Worm (Caenorhabditis elegans) whole organism, L4 larva: ENCODE data around the gene ddn-3.

Experiments
- D1046.2 ChIP-seq: fragments of 200-800 bp; sonication (Bioruptor generic); IDR thresholded peaks from 2 replicates; pipeline ENCODE4 v1.3.6; 2022; ENCODE audit warnings: missing genetic modification characterization, missing compliant biosample characterization
- F37D6.2 ChIP-seq: sonication (generic microtip); optimal IDR thresholded peaks from 2 replicates; lab custom pipeline; 2016; ENCODE audit warnings: mild to moderate bottlenecking, missing genetic modification characterization, missing compliant biosample characterization
- F44E2.7 ChIP-seq: fragments of 200-800 bp; sonication (Bioruptor generic); IDR thresholded peaks from 2 replicates; pipeline ENCODE4 v2.1.2; 2022; ENCODE audit warnings: missing genetic modification characterization, missing compliant biosample characterization
- F49E8.2 ChIP-seq: sonication (generic microtip); optimal IDR thresholded peaks from 2 replicates; lab custom pipeline; 2016; ENCODE audit warnings: missing compliant biosample characterization, mild to moderate bottlenecking, missing genetic modification characterization, borderline replicate concordance
- R02D3.7 ChIP-seq: fragments of 150-350 bp; sonication (generic microtip); optimal IDR thresholded peaks from 3 replicates; lab custom pipeline; 2014; ENCODE audit warnings: missing biosample characterization, missing genetic modification characterization
- T26A8.4 ChIP-seq: fragments of 200-800 bp; sonication (Bioruptor generic); IDR thresholded peaks from 2 replicates; pipeline ENCODE4 v1.3.6; 2022; ENCODE audit warnings: missing genetic modification characterization, missing compliant biosample characterization
- Y48G9A.11 ChIP-seq: fragments of 200-800 bp; sonication (Bioruptor generic); IDR thresholded peaks from 2 replicates; pipeline ENCODE4 v1.3.6; 2022; ENCODE audit warnings: missing genetic modification reagents, missing genetic modification characterization, missing compliant biosample characterization
- ZK337.2 ChIP-seq: fragments of 200-800 bp; sonication (Bioruptor generic); IDR thresholded peaks from 2 replicates; pipeline ENCODE4 v1.3.6; 2022; ENCODE audit warnings: missing genetic modification reagents, missing genetic modification characterization, missing compliant biosample characterization
- arid-1 ChIP-seq: fragments of 200-800 bp; sonication (Bioruptor generic); conservative IDR thresholded peaks from 2 replicates; pipeline ENCODE4 v1.3.6; 2022; ENCODE audit warnings: missing genetic modification reagents, missing genetic modification characterization, missing compliant biosample characterization
- ceh-20 ChIP-seq: fragments of 200-800 bp; sonication (Bioruptor generic); IDR thresholded peaks from 2 replicates; pipeline ENCODE4 v1.3.6; 2022; ENCODE audit warnings: missing genetic modification reagents, missing genetic modification characterization, missing compliant biosample characterization
- ceh-28 ChIP-seq: fragments of 150-350 bp; optimal IDR thresholded peaks from 2 replicates; lab custom pipeline; 2014; ENCODE audit warnings: missing biosample characterization, missing genetic modification reagents, missing genetic modification characterization
- ceh-32 ChIP-seq: sonication (generic microtip); optimal IDR thresholded peaks from 2 replicates; lab custom pipeline; 2016; ENCODE audit warnings: mild to moderate bottlenecking, missing genetic modification characterization, missing compliant biosample characterization; ENCODE audit not compliant: poor library complexity
- ceh-82 ChIP-seq: sonication (generic microtip); optimal IDR thresholded peaks from 2 replicates; lab custom pipeline; 2017; ENCODE audit warnings: missing biosample characterization, missing genetic modification characterization
- ctbp-1 ChIP-seq: fragments of 200-800 bp; sonication (Bioruptor generic); IDR thresholded peaks from 2 replicates; pipeline ENCODE4 v1.3.6; 2022; ENCODE audit warnings: missing genetic modification reagents, missing genetic modification characterization, missing compliant biosample characterization
- daf-12 ChIP-seq: fragments of 150-350 bp; optimal IDR thresholded peaks from 2 replicates; lab custom pipeline; 2014; ENCODE audit warnings: missing biosample characterization, missing genetic modification reagents, missing genetic modification characterization
- daf-16 ChIP-seq, 3 experiments: sonication (generic microtip); optimal IDR thresholded peaks; 2 replicates each; lab custom pipeline; 2016 to 2017; ENCODE audit warnings: missing genetic modification characterization in 3 of 3, missing genetic modification reagents in 3 of 3, mild to moderate bottlenecking in 2 of 3, missing compliant biosample characterization in 2 of 3, missing biosample characterization in 1 of 3, moderate library complexity in 1 of 3
- dmd-8 ChIP-seq: fragments of 200-800 bp; sonication (Bioruptor generic); IDR thresholded peaks from 2 replicates; pipeline ENCODE4 v1.3.6; 2022; ENCODE audit warnings: missing genetic modification characterization, missing compliant biosample characterization
- dpl-1 ChIP-seq: fragments of 150-350 bp; optimal IDR thresholded peaks from 2 replicates; lab custom pipeline; 2014; ENCODE audit warnings: missing biosample characterization, missing genetic modification reagents, missing genetic modification characterization
- duxl-1 ChIP-seq: sonication (generic microtip); optimal IDR thresholded peaks from 2 replicates; lab custom pipeline; 2016; ENCODE audit warnings: mild to moderate bottlenecking, missing genetic modification characterization, moderate library complexity, missing compliant biosample characterization; ENCODE audit not compliant: poor library complexity
- hif-1 ChIP-seq, 2 experiments: sonication (generic microtip); optimal IDR thresholded peaks; 2 replicates each; lab custom pipeline; 2016 to 2017; ENCODE audit warnings: missing compliant biosample characterization in 2 of 2, missing genetic modification characterization in 2 of 2, missing genetic modification reagents in 2 of 2, missing genotype in 2 of 2, mild to moderate bottlenecking in 1 of 2
- hlh-30 ChIP-seq: sonication (generic microtip); optimal IDR thresholded peaks from 2 replicates; lab custom pipeline; 2017; ENCODE audit warnings: antibody characterized with exemption, mild to moderate bottlenecking, missing genetic modification characterization, missing compliant biosample characterization; ENCODE audit not compliant: insufficient read depth
- hmg-1.1 ChIP-seq: fragments of 200-800 bp; sonication (Bioruptor generic); IDR thresholded peaks from 2 replicates; pipeline ENCODE4 v1.3.6; 2022; ENCODE audit warnings: missing genetic modification reagents, missing genetic modification characterization, missing compliant biosample characterization
- lin-13 ChIP-seq: fragments of 150-350 bp; optimal IDR thresholded peaks from 2 replicates; lab custom pipeline; 2014; ENCODE audit warnings: missing biosample characterization, missing genetic modification reagents, missing genetic modification characterization
- lir-3 ChIP-seq: sonication (generic microtip); optimal IDR thresholded peaks from 2 replicates; lab custom pipeline; 2016; ENCODE audit warnings: mild to moderate bottlenecking, missing genetic modification characterization, missing compliant biosample characterization
- madf-9 ChIP-seq: fragments of 200-800 bp; sonication (Bioruptor generic); conservative IDR thresholded peaks from 2 replicates; pipeline ENCODE4 v1.3.6; 2022; ENCODE audit warnings: missing genetic modification reagents, missing genetic modification characterization, missing compliant biosample characterization
- mdl-1 ChIP-seq, 2 experiments: fragments of 150-350 bp in 1 of 2; sonication (generic microtip) in 1 of 2; optimal IDR thresholded peaks; 2 replicates each; lab custom pipeline; 2014 to 2017; ENCODE audit warnings: missing biosample characterization in 2 of 2, missing genetic modification characterization in 2 of 2
- mdt-29 ChIP-seq: fragments of 200-800 bp; sonication (Bioruptor generic); IDR thresholded peaks from 2 replicates; pipeline ENCODE4 v1.3.6; 2022; ENCODE audit warnings: missing genetic modification reagents, missing genetic modification characterization, missing compliant biosample characterization
- mep-1 ChIP-seq: fragments of 150-350 bp; sonication (generic microtip); optimal IDR thresholded peaks from 3 replicates; lab custom pipeline; 2014; ENCODE audit warnings: missing biosample characterization, missing genetic modification characterization
- mxl-2 ChIP-seq: fragments of 200-800 bp; sonication (Bioruptor generic); conservative IDR thresholded peaks from 2 replicates; pipeline ENCODE4 v1.3.6; 2022; ENCODE audit warnings: missing genetic modification reagents, missing genetic modification characterization, missing compliant biosample characterization
- nhr-10 ChIP-seq: fragments of 150-350 bp; optimal IDR thresholded peaks from 2 replicates; lab custom pipeline; 2014; ENCODE audit warnings: missing biosample characterization, missing genetic modification characterization
- nhr-102 ChIP-seq: sonication (generic microtip); optimal IDR thresholded peaks from 2 replicates; lab custom pipeline; 2016; ENCODE audit warnings: mild to moderate bottlenecking, missing genetic modification characterization, moderate library complexity, missing compliant biosample characterization
- nhr-237 ChIP-seq: sonication (generic microtip); optimal IDR thresholded peaks from 2 replicates; lab custom pipeline; 2017; ENCODE audit warnings: missing biosample characterization, missing genetic modification characterization
- nhr-42 ChIP-seq: fragments of 200-800 bp; sonication (Bioruptor generic); IDR thresholded peaks from 2 replicates; pipeline ENCODE4 v1.3.6; 2022; ENCODE audit warnings: missing genetic modification characterization, missing compliant biosample characterization
- nhr-48 ChIP-seq: sonication (generic microtip); optimal IDR thresholded peaks from 2 replicates; lab custom pipeline; 2016; ENCODE audit warnings: mild to moderate bottlenecking, missing genetic modification characterization, missing compliant biosample characterization
- nhr-76 ChIP-seq: fragments of 150-350 bp; optimal IDR thresholded peaks from 2 replicates; lab custom pipeline; 2014; ENCODE audit warnings: missing biosample characterization, missing genetic modification characterization
- nhr-77 ChIP-seq: fragments of 150-350 bp; optimal IDR thresholded peaks from 2 replicates; lab custom pipeline; 2014; ENCODE audit warnings: missing biosample characterization, missing genetic modification characterization
- pha-4 ChIP-seq, 2 experiments: fragments of 150-350 bp in 1 of 2; fragments of 200-800 bp in 1 of 2; sonication (Bioruptor generic) in 1 of 2; IDR thresholded peaks in 1 of 2; optimal IDR thresholded peaks in 1 of 2; 2 replicates each; pipeline versions ENCODE4 v1.3.6 to Lab custom; 2014 to 2022; ENCODE audit warnings: missing genetic modification characterization in 2 of 2, missing genetic modification reagents in 2 of 2, missing biosample characterization in 1 of 2, missing compliant biosample characterization in 1 of 2
- saeg-2 ChIP-seq: fragments of 200-800 bp; sonication (Bioruptor generic); IDR thresholded peaks from 2 replicates; pipeline ENCODE4 v1.3.6; 2022; ENCODE audit warnings: missing genetic modification reagents, missing genetic modification characterization, missing compliant biosample characterization
- sdz-12 ChIP-seq: fragments of 200-800 bp; sonication (Bioruptor generic); optimal IDR thresholded peaks from 2 replicates; lab custom pipeline; 2018; ENCODE audit warnings: mild to moderate bottlenecking, missing genetic modification characterization, missing compliant biosample characterization
- snpc-4 ChIP-seq: fragments of 150-350 bp; optimal IDR thresholded peaks from 2 replicates; lab custom pipeline; 2014; ENCODE audit warnings: missing biosample characterization, missing genetic modification characterization
- spr-1 ChIP-seq: sonication (generic microtip); optimal IDR thresholded peaks from 2 replicates; lab custom pipeline; 2016; ENCODE audit warnings: mild to moderate bottlenecking, missing genetic modification characterization, missing compliant biosample characterization
- spr-3 ChIP-seq: fragments of 200-800 bp; sonication (Bioruptor generic); optimal IDR thresholded peaks from 2 replicates; lab custom pipeline; 2018; ENCODE audit warnings: mild to moderate bottlenecking, missing genetic modification characterization, missing compliant biosample characterization
- tag-97 ChIP-seq: fragments of 200-800 bp; sonication (Bioruptor generic); IDR thresholded peaks from 2 replicates; pipeline ENCODE4 v1.3.6; 2022; ENCODE audit warnings: missing genetic modification characterization, missing compliant biosample characterization
- unc-130 ChIP-seq: sonication (generic microtip); optimal IDR thresholded peaks from 2 replicates; lab custom pipeline; 2016; ENCODE audit warnings: missing genetic modification reagents, missing genetic modification characterization, missing compliant biosample characterization
- unc-62 ChIP-seq, 3 experiments: fragments of 150-350 bp in 1 of 3; sonication (generic microtip); optimal IDR thresholded peaks in 2 of 3; peaks in 1 of 3; 1 replicate in 1 of 3; 2 replicates in 2 of 3; lab custom pipeline; 2014 to 2017; ENCODE audit warnings: missing biosample characterization in 3 of 3, missing genetic modification characterization in 3 of 3, missing genetic modification reagents in 3 of 3, missing genotype in 1 of 3
- zfp-3 ChIP-seq: fragments of 200-800 bp; sonication (Bioruptor generic); conservative IDR thresholded peaks from 2 replicates; pipeline ENCODE4 v1.3.6; 2022; ENCODE audit warnings: missing genetic modification reagents, missing genetic modification characterization, missing compliant biosample characterization
- zip-2 ChIP-seq: fragments of 150-350 bp; optimal IDR thresholded peaks from 2 replicates; lab custom pipeline; 2014; ENCODE audit warnings: missing biosample characterization, missing genetic modification characterization
- ztf-7 ChIP-seq: fragments of 150-350 bp; optimal IDR thresholded peaks from 2 replicates; lab custom pipeline; 2014; ENCODE audit warnings: missing biosample characterization, missing genetic modification characterization

The ddn-3 gene

ce11 chrV:14354258-14354877 is 43.4 kb upstream of the ddn-3 start, which contains the start of gene Y49A3A.3 (continued):
- no peak for TF ChIP-seq Y48G9A.11 (GFP tag; lab: Robert Waterston, UW)
- no peak for TF ChIP-seq unc-130 (GFP tag; lab: Kevin White, UChicago)
- peak; percentile 37 for TF ChIP-seq duxl-1
- no peak for TF ChIP-seq dmd-8 (GFP tag; lab: Robert Waterston, UW)
- peak; percentile 82; the same call in 1 of the 2 replicates for TF ChIP-seq zfp-3 (GFP tag; lab: Robert Waterston, UW)
- no peak for TF ChIP-seq F49E8.2 (tag; lab: Kevin White, UChicago)
- TF ChIP-seq lin-13 (GFP tag; lab: Kevin White, UChicago), result peak; percentile 7
- TF ChIP-seq sdz-12 (GFP tag; lab: Kevin White, UChicago), result peak; percentile 85
- TF ChIP-seq spr-1 (tag; lab: Kevin White, UChicago), result peak; percentile 65
- TF ChIP-seq tag-97, result no peak
- TF ChIP-seq hif-1 (tag; optimal IDR thresholded peaks at IDR 0.05; lab: Kevin White, UChicago), result no peak
- TF ChIP-seq nhr-76 (tag; lab: Kevin White, UChicago), result no peak
- no peak for TF ChIP-seq ceh-82 (tag; lab: Kevin White, UChicago)
- TF ChIP-seq ceh-32 (tag; lab: Kevin White, UChicago), result no peak
- TF ChIP-seq F44E2.7 (GFP tag; lab: Robert Waterston, UW), result no peak
- no peak for TF ChIP-seq ceh-20
- peak; percentile 91 for TF ChIP-seq nhr-102 (tag; lab: Kevin White, UChicago)
- no peak for TF ChIP-seq nhr-77 (tag; lab: Kevin White, UChicago)
- peak; percentile 67 for TF ChIP-seq pha-4 (GFP tag; IDR thresholded peaks at IDR 0.05; lab: Robert Waterston, UW)
- TF ChIP-seq pha-4 (tag; optimal IDR thresholded peaks at IDR 0.05; lab: Kevin White, UChicago), result no peak
- TF ChIP-seq madf-9 (GFP tag; lab: Robert Waterston, UW), result peak; percentile 30; the same call in 1 of the 2 replicates
- TF ChIP-seq mep-1, result peak; percentile 70
- TF ChIP-seq arid-1 (GFP tag; lab: Robert Waterston, UW), result peak; percentile 58; the same call in 1 of the 2 replicates
- TF ChIP-seq mxl-2 (GFP tag; lab: Robert Waterston, UW), result 0 out of 2 replicates have a peak, but pooled peaks have one; percentile 7
- TF ChIP-seq dpl-1, result no peak
- 0 out of 2 replicates have a peak, but pooled peaks have one; percentile 27 for TF ChIP-seq nhr-42 (GFP tag; lab: Robert Waterston, UW)
- peak; percentile 40; the same call in 1 of the 2 replicates for TF ChIP-seq ctbp-1 (GFP tag; lab: Robert Waterston, UW)
- TF ChIP-seq ztf-7 (tag; lab: Kevin White, UChicago), result no peak
- peak; percentile 67 for TF ChIP-seq spr-3
- TF ChIP-seq hmg-1.1, result peak; percentile 37; the same call in 1 of the 2 replicates
- TF ChIP-seq hlh-30, result no peak
- TF ChIP-seq D1046.2 (GFP tag; lab: Robert Waterston, UW), result 0 out of 2 replicates have a peak, but pooled peaks have one; percentile 7
- peak in 1 of 2 experiments; percentile 94 for TF ChIP-seq unc-62 (GFP tag; optimal IDR thresholded peaks at IDR 0.05 in 1 of 2; lab: Kevin White, UChicago)
- TF ChIP-seq unc-62 (tag; optimal IDR thresholded peaks at IDR 0.05; lab: Kevin White, UChicago), result no peak
- TF ChIP-seq R02D3.7 (tag; lab: Kevin White, UChicago), result no peak
- peak; percentile 58 for TF ChIP-seq nhr-237 (tag; lab: Kevin White, UChicago)
- TF ChIP-seq ZK337.2 (GFP tag; lab: Robert Waterston, UW), result no peak
- no peak for TF ChIP-seq snpc-4
- TF ChIP-seq nhr-48 (tag; lab: Kevin White, UChicago), result peak; percentile 57
- no peak for TF ChIP-seq nhr-10 (tag; lab: Kevin White, UChicago)
- no peak for TF ChIP-seq mdl-1 (tag; optimal IDR thresholded peaks at IDR 0.05; lab: Kevin White, UChicago)
- TF ChIP-seq T26A8.4 (GFP tag; lab: Robert Waterston, UW), result peak; percentile 86
- TF ChIP-seq daf-16 (GFP tag; optimal IDR thresholded peaks at IDR 0.05; lab: Kevin White, UChicago), result peak in 1 of 2 experiments; percentile 28
- peak; percentile 61 for TF ChIP-seq daf-16 (tag; optimal IDR thresholded peaks at IDR 0.05; lab: Kevin White, UChicago)
- TF ChIP-seq lir-3, result no peak
- TF ChIP-seq saeg-2, result 0 out of 2 replicates have a peak, but pooled peaks have one; percentile 48
- no peak for TF ChIP-seq ceh-28 (tag; lab: Kevin White, UChicago)
- no peak for TF ChIP-seq F37D6.2 (tag; lab: Kevin White, UChicago)
- no peak; the same call in 1 of the 2 replicates for TF ChIP-seq mdt-29 (GFP tag; lab: Robert Waterston, UW)
- TF ChIP-seq daf-12 (tag; lab: Kevin White, UChicago), result no peak
- no peak for TF ChIP-seq zip-2
